Fruit fly (Drosophila melanogaster): ENCODE results near the gene Ir10a.

- TF ChIP-seq pad (GFP tag; optimal IDR thresholded peaks at IDR 0.05) (peak; percentile 81), CG33017 (tag; optimal IDR thresholded peaks at IDR 0.05) (peak; percentile 92), CG5204 (GFP tag; optimal IDR thresholded peaks at IDR 0.05) (peak; percentile 83), CG14711 (tag; optimal IDR thresholded peaks at IDR 0.05) (peak; percentile 91), CG11617 (GFP tag; optimal IDR thresholded peaks at IDR 0.05) (peak; percentile 85)
Observed at dm6 chrX:11351351-11351750, 40.3 kb upstream of the Ir10a start.

Data from whole organism, adult.